Worm (Caenorhabditis elegans) whole organism, mixed stage, embryonic: ENCODE measurements around the gene C48A7.16.

ENCODE experiments used
- M03D4.4 ChIP-seq: sonication (generic microtip); optimal IDR thresholded peaks from 2 replicates; lab custom pipeline; 2017; ENCODE audit warnings: mild to moderate bottlenecking, missing genetic modification characterization, missing compliant biosample characterization
- blmp-1 ChIP-seq: fragments of 150-350 bp; optimal IDR thresholded peaks from 2 replicates; lab custom pipeline; 2014; ENCODE audit warnings: missing biosample characterization, missing genetic modification characterization
- ceh-39 ChIP-seq: fragments of 150-350 bp; optimal IDR thresholded peaks from 2 replicates; lab custom pipeline; 2014; ENCODE audit warnings: missing biosample characterization, missing genetic modification characterization
- ceh-43 ChIP-seq: fragments of 200-800 bp; sonication (Bioruptor generic); optimal IDR thresholded peaks from 2 replicates; lab custom pipeline; 2018; ENCODE audit warnings: mild to moderate bottlenecking, missing genetic modification characterization, moderate library complexity, missing compliant biosample characterization
- ceh-83 ChIP-seq: fragments of 200-800 bp; sonication (Bioruptor generic); optimal IDR thresholded peaks from 2 replicates; lab custom pipeline; 2018; ENCODE audit warnings: mild to moderate bottlenecking, missing genetic modification characterization, missing compliant biosample characterization
- ces-1 ChIP-seq: fragments of 150-350 bp; optimal IDR thresholded peaks from 2 replicates; lab custom pipeline; 2014; ENCODE audit warnings: missing biosample characterization, missing genetic modification reagents, missing genetic modification characterization
- cnd-1 ChIP-seq: fragments of 200-800 bp; sonication (Bioruptor generic); optimal IDR thresholded peaks from 2 replicates; lab custom pipeline; 2018; ENCODE audit warnings: mild to moderate bottlenecking, missing genetic modification characterization, missing compliant biosample characterization
- elt-1 ChIP-seq: sonication (generic microtip); optimal IDR thresholded peaks from 2 replicates; lab custom pipeline; 2017; ENCODE audit warnings: missing genetic modification characterization, mild to moderate bottlenecking, missing compliant biosample characterization, antibody characterized with exemption, moderate library complexity, borderline replicate concordance; ENCODE audit not compliant: insufficient read depth
- elt-3 ChIP-seq: fragments of 150-350 bp; optimal IDR thresholded peaks from 2 replicates; lab custom pipeline; 2014; ENCODE audit warnings: missing biosample characterization, missing genetic modification characterization
- flh-1 ChIP-seq: fragments of 200-800 bp; sonication (Bioruptor generic); optimal IDR thresholded peaks from 2 replicates; lab custom pipeline; 2018; ENCODE audit warnings: mild to moderate bottlenecking, missing genetic modification characterization, moderate library complexity, missing compliant biosample characterization
- ham-2 ChIP-seq: fragments of 200-800 bp; sonication (Bioruptor generic); optimal IDR thresholded peaks from 2 replicates; lab custom pipeline; 2018; ENCODE audit warnings: mild to moderate bottlenecking, missing genetic modification characterization, missing compliant biosample characterization
- hlh-1 ChIP-seq: fragments of 150-350 bp; optimal IDR thresholded peaks from 2 replicates; lab custom pipeline; 2014; ENCODE audit warnings: missing biosample characterization, missing genetic modification reagents, missing genetic modification characterization
- lin-13 ChIP-seq: fragments of 150-350 bp; optimal IDR thresholded peaks from 2 replicates; lab custom pipeline; 2014; ENCODE audit warnings: missing biosample characterization, missing genetic modification characterization
- lin-32 ChIP-seq: fragments of 200-800 bp; sonication (Bioruptor generic); optimal IDR thresholded peaks from 2 replicates; lab custom pipeline; 2018; ENCODE audit warnings: mild to moderate bottlenecking, missing genetic modification characterization, missing compliant biosample characterization
- lsy-2 ChIP-seq: fragments of 150-350 bp; optimal IDR thresholded peaks from 2 replicates; lab custom pipeline; 2014; ENCODE audit warnings: missing biosample characterization, missing genetic modification characterization
- mab-5 ChIP-seq: fragments of 150-350 bp; optimal IDR thresholded peaks from 2 replicates; lab custom pipeline; 2014; ENCODE audit warnings: missing biosample characterization, missing genetic modification characterization
- mep-1 ChIP-seq: fragments of 150-350 bp; optimal IDR thresholded peaks from 2 replicates; lab custom pipeline; 2017; ENCODE audit warnings: missing biosample characterization, missing genetic modification reagents, missing genetic modification characterization, inconsistent platforms
- mls-2 ChIP-seq: sonication (generic microtip); optimal IDR thresholded peaks from 2 replicates; lab custom pipeline; 2016; ENCODE audit warnings: mild to moderate bottlenecking, missing genetic modification characterization, moderate library complexity, missing compliant biosample characterization
- nhr-12 ChIP-seq: fragments of 150-350 bp; optimal IDR thresholded peaks from 2 replicates; lab custom pipeline; 2014; ENCODE audit warnings: missing biosample characterization, missing genetic modification characterization
- nhr-2 ChIP-seq: fragments of 150-350 bp; optimal IDR thresholded peaks from 2 replicates; lab custom pipeline; 2014; ENCODE audit warnings: missing biosample characterization, missing genetic modification characterization
- nhr-237 ChIP-seq: fragments of 150-350 bp; optimal IDR thresholded peaks from 2 replicates; lab custom pipeline; 2014; ENCODE audit warnings: missing biosample characterization, missing genetic modification characterization
- nhr-28 ChIP-seq: fragments of 150-350 bp; optimal IDR thresholded peaks from 2 replicates; lab custom pipeline; 2014; ENCODE audit warnings: missing biosample characterization, missing genetic modification characterization
- nhr-76 ChIP-seq: sonication (generic microtip); optimal IDR thresholded peaks from 2 replicates; lab custom pipeline; 2017; ENCODE audit warnings: missing biosample characterization, missing genetic modification characterization
- pha-4 ChIP-seq: fragments of 150-350 bp; optimal IDR thresholded peaks from 2 replicates; lab custom pipeline; 2018; ENCODE audit warnings: missing biosample characterization, missing genetic modification reagents, missing genetic modification characterization
- sem-2 ChIP-seq: fragments of 200-800 bp; sonication (Bioruptor generic); optimal IDR thresholded peaks from 2 replicates; lab custom pipeline; 2018; ENCODE audit warnings: mild to moderate bottlenecking, missing genetic modification characterization, missing compliant biosample characterization
- snpc-4 ChIP-seq: fragments of 150-350 bp; optimal IDR thresholded peaks from 2 replicates; lab custom pipeline; 2014; ENCODE audit warnings: missing biosample characterization, missing genetic modification characterization
- sptf-1 ChIP-seq: sonication (generic microtip); optimal IDR thresholded peaks from 2 replicates; lab custom pipeline; 2017; ENCODE audit warnings: mild to moderate bottlenecking, missing genetic modification characterization, moderate library complexity, missing compliant biosample characterization
- tbx-8 ChIP-seq: fragments of 200-800 bp; sonication (Bioruptor generic); optimal IDR thresholded peaks from 2 replicates; lab custom pipeline; 2018; ENCODE audit warnings: mild to moderate bottlenecking, missing genetic modification characterization, moderate library complexity, missing compliant biosample characterization
- unc-120 ChIP-seq: sonication (generic microtip); optimal IDR thresholded peaks from 2 replicates; lab custom pipeline; 2017; ENCODE audit warnings: missing genetic modification characterization, missing compliant biosample characterization; ENCODE audit not compliant: poor library complexity, severe bottlenecking
- unc-62 ChIP-seq: fragments of 150-350 bp; optimal IDR thresholded peaks from 2 replicates; lab custom pipeline; 2014; ENCODE audit warnings: missing biosample characterization, missing genetic modification reagents, missing genetic modification characterization
- zip-8 ChIP-seq: fragments of 150-350 bp; optimal IDR thresholded peaks from 2 replicates; lab custom pipeline; 2014; ENCODE audit warnings: missing biosample characterization, missing genetic modification characterization
- ztf-11 ChIP-seq: fragments of 150-350 bp; optimal IDR thresholded peaks from 2 replicates; lab custom pipeline; 2014; ENCODE audit warnings: missing biosample characterization, missing genetic modification characterization

C48A7.16 gene

DNA sequence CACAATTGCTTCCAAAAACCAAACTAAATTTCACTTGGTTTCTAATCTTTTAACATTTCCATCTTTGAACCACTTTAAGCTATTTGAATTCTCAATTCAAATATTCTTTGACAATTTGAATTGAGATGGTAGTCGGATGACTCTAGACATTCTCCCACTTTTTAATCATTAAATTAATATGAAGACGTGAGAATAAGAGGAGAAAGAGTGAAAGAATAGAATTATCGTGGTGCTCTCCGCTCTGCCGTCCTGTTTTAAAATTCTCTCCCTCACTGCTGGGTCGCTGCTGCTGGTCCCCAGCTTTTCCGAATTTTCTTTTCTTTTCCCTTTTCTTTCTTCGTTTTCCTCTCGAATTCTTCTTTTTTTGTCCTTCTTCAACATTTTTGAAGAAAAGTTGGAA, 1.9 kb upstream of the C48A7.16 start:
- TF ChIP-seq mep-1: no peak
- TF ChIP-seq sptf-1 (tag; lab: Kevin White, UChicago): no peak
- no peak for TF ChIP-seq mab-5 (tag; lab: Kevin White, UChicago)
- peak; percentile 74 for TF ChIP-seq ces-1
- no peak for TF ChIP-seq nhr-76 (tag; lab: Kevin White, UChicago)
- TF ChIP-seq unc-62: no peak
- TF ChIP-seq, all 35 proteins: peak for 1

DNA sequence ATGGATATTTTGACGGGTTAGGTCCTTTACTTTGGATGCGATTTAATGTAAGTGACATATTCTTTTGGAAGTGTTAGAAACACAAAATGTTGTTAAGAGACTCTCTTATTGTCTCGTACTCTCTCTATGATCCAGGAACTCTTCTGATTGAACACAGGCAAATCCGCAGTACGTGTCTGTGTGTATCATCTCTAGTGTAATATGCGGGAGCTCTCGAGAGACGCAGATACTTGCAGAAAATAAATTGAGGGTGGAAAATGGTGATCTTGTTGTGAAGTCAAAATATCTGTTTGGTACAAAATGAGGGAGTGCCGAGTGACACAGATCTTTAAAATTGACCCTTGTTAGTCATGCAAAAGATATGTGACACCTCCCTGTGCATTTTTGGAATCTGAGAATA, 1.4 kb downstream of the C48A7.16 start:
- TF ChIP-seq M03D4.4 (tag; lab: Kevin White, UChicago) (no peak), hlh-1 (tag; lab: Kevin White, UChicago) (peak; percentile 62), lin-13 (no peak), mab-5 (tag; lab: Kevin White, UChicago) (no peak), blmp-1 (tag; lab: Kevin White, UChicago) (no peak), ces-1 (no peak), nhr-237 (tag; lab: Kevin White, UChicago) (no peak), snpc-4 (tag; lab: Kevin White, UChicago) (no peak), nhr-28 (no peak), cnd-1 (tag; lab: Kevin White, UChicago) (no peak), ceh-83 (GFP tag; lab: Kevin White, UChicago) (no peak), nhr-12 (tag; lab: Kevin White, UChicago) (no peak), elt-1 (tag; lab: Kevin White, UChicago) (no peak), unc-120 (peak; percentile 19), flh-1 (GFP tag; lab: Kevin White, UChicago) (no peak), elt-3 (tag; lab: Kevin White, UChicago) (no peak), ham-2 (GFP tag; lab: Kevin White, UChicago) (no peak), sem-2 (no peak), zip-8 (tag; lab: Kevin White, UChicago) (no peak), tbx-8 (GFP tag; lab: Kevin White, UChicago) (no peak), mep-1 (no peak), lsy-2 (tag; lab: Kevin White, UChicago) (no peak), unc-62 (peak; percentile 6), nhr-2 (tag; lab: Kevin White, UChicago) (no peak)

DNA sequence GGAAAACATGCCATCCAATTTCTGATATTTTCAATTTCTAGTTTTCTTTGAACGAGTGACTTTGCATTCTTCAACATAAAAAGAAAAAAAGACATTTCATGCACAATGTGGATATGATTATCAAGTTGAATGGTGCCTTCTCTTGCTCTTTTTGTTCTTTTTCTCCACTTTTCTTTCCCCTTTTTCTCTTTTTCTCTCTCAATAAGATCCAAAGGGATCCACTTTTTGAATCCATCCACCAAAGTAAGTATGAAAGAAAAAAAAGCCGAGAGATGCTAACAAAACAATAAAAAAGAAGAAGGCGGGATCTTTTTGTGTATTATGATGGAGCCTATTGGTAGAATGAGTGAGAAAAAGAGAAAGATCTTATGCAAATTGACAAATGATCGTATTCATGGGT, 2.0 kb downstream of the C48A7.16 start:
- no peak for TF ChIP-seq ceh-43
- TF ChIP-seq mep-1: no peak
- no peak for TF ChIP-seq nhr-76 (tag; lab: Kevin White, UChicago)
- TF ChIP-seq pha-4 (tag; lab: Kevin White, UChicago): no peak
- TF ChIP-seq M03D4.4 (tag; lab: Kevin White, UChicago): no peak
- no peak for TF ChIP-seq lin-13
- peak; percentile 24 for TF ChIP-seq ces-1
- no peak for TF ChIP-seq elt-3 (tag; lab: Kevin White, UChicago)
- no peak for TF ChIP-seq unc-62
- TF ChIP-seq, all 35 proteins: peak for 1

DNA sequence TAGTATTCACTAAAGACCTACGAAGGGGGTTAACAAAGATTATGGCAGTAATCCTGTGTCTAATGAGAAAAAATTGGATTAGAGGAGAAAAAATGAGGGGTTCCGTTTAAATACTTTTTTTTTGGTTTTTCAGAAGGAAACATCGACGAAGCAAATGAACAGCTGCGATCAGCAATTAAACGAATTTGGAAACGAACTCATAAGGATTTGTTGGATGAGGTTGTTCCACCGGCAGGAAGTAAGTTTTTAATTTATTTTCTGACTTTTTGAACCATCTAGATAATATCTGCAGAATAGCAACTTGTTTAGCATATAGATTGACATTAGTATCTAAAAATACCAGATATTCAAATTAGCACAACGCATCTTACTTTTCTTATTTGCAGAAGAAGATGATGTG, 8.3 kb downstream of the C48A7.16 start:
- TF ChIP-seq snpc-4 (tag; lab: Kevin White, UChicago): no peak
- TF ChIP-seq, all 35 proteins: peak for 0

DNA sequence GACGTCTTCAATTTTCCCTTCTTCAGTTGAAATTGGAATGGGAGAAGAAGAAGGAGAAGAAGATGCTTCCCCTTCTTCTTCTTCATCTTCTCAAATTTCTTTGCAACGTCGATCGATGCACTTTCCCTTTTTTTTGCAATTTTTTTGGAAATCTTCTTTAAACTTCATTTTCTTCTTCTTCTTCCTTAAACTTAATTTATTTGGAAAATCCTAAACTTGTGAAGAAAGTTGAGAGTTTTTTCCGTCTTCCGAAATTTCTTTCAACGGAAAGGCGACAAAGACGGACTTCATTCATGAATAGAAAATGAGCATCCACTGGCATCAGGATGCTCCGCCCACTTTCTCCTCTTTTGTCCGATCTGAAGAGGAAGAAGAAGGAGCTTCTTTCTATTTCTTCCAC, 8.9 kb downstream of the C48A7.16 start:
- no peak for TF ChIP-seq mab-5 (tag; lab: Kevin White, UChicago)
- peak; percentile 77 for TF ChIP-seq ces-1

DNA sequence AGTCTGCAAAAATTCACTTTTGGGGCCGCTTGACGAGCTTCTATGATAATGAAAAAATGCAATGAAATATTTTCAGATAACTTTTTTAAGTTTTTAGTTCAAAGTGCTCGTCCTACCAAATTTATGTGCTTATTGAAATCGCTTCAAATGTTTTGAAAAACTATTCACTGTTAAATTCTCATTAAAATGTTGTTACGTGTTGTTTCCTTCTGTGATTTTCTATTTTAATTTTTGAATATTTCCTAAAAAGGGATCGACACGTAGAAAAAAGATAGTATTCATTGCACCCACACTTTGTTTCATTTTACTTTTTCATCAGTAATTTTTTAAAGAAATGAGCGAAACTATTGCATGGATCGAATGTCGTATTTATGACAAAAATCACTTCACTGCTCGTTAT, 13.5 kb downstream of the C48A7.16 start, which contains the start of gene B0496.6:
B0496.6 (plus strand) TSS at position 301 of the 400 bp plus-strand sequence.
- TF ChIP-seq nhr-237 (tag; lab: Kevin White, UChicago) (no peak), flh-1 (GFP tag; lab: Kevin White, UChicago) (no peak), nhr-28 (no peak), nhr-12 (tag; lab: Kevin White, UChicago) (no peak), ztf-11 (tag; lab: Kevin White, UChicago) (no peak), ces-1 (no peak), M03D4.4 (tag; lab: Kevin White, UChicago) (no peak), snpc-4 (tag; lab: Kevin White, UChicago) (no peak), cnd-1 (tag; lab: Kevin White, UChicago) (no peak), ceh-39 (tag; lab: Kevin White, UChicago) (no peak), mls-2 (tag; lab: Kevin White, UChicago) (no peak), lin-32 (GFP tag; lab: Kevin White, UChicago) (no peak), unc-62 (no peak), lsy-2 (tag; lab: Kevin White, UChicago) (no peak), unc-120 (no peak), ceh-83 (GFP tag; lab: Kevin White, UChicago) (no peak), elt-1 (tag; lab: Kevin White, UChicago) (no peak), tbx-8 (GFP tag; lab: Kevin White, UChicago) (no peak), mab-5 (tag; lab: Kevin White, UChicago) (no peak)
